Worm (Caenorhabditis elegans) whole organism, young adult: ENCODE results near the gene srh-80.

Source experiments
- B0035.1 ChIP-seq: sonication (generic microtip); optimal IDR thresholded peaks from 2 replicates; lab custom pipeline; 2016; ENCODE audit warnings: missing genetic modification characterization, mild to moderate bottlenecking, missing compliant biosample characterization, missing genotype, missing genetic modification reagents
- C06A6.2 ChIP-seq: fragments of 200-800 bp; sonication (Bioruptor generic); conservative IDR thresholded peaks from 2 replicates; pipeline ENCODE4 v1.3.6; 2022; ENCODE audit warnings: missing genetic modification characterization, missing compliant biosample characterization
- F10E7.11 ChIP-seq: sonication (generic microtip); optimal IDR thresholded peaks from 2 replicates; lab custom pipeline; 2017; ENCODE audit warnings: mild to moderate bottlenecking, missing genetic modification characterization, moderate library complexity, missing compliant biosample characterization
- F39B2.1 ChIP-seq: fragments of 200-800 bp; sonication (Bioruptor generic); IDR thresholded peaks from 2 replicates; pipeline ENCODE4 v1.3.6; 2022; ENCODE audit warnings: missing genetic modification reagents, missing genetic modification characterization, missing compliant biosample characterization
- K11D2.4 ChIP-seq: fragments of 200-800 bp; sonication (Bioruptor generic); IDR thresholded peaks from 2 replicates; pipeline ENCODE4 v1.3.6; 2022; ENCODE audit warnings: missing genetic modification reagents, missing genetic modification characterization, missing compliant biosample characterization
- K12H6.12 ChIP-seq: fragments of 200-800 bp; sonication (Bioruptor generic); optimal IDR thresholded peaks from 2 replicates; lab custom pipeline; 2018; ENCODE audit warnings: mild to moderate bottlenecking, missing genetic modification characterization, missing compliant biosample characterization
- T07F8.4 ChIP-seq: sonication (generic microtip); optimal IDR thresholded peaks from 2 replicates; lab custom pipeline; 2016; ENCODE audit warnings: mild to moderate bottlenecking, missing genetic modification characterization, moderate library complexity, missing compliant biosample characterization
- Y53F4B.3 ChIP-seq: fragments of 200-800 bp; sonication (Bioruptor generic); IDR thresholded peaks from 2 replicates; pipeline ENCODE4 v1.3.6; 2022; ENCODE audit warnings: missing genetic modification reagents, missing genetic modification characterization, missing compliant biosample characterization
- Y53G8AR.9 ChIP-seq: fragments of 200-800 bp; sonication (Bioruptor generic); conservative IDR thresholded peaks from 2 replicates; pipeline ENCODE4 v1.3.6; 2022; ENCODE audit warnings: missing genetic modification reagents, missing genetic modification characterization, missing compliant biosample characterization
- Y95B8A.8 ChIP-seq: fragments of 200-800 bp; sonication (Bioruptor generic); IDR thresholded peaks from 2 replicates; pipeline ENCODE4 v1.3.6; 2022; ENCODE audit warnings: missing genetic modification reagents, missing genetic modification characterization, missing compliant biosample characterization
- atf-7 ChIP-seq: sonication (generic microtip); optimal IDR thresholded peaks from 2 replicates; lab custom pipeline; 2017; ENCODE audit warnings: mild to moderate bottlenecking, missing genetic modification characterization, missing compliant biosample characterization
- athp-1 ChIP-seq: sonication (generic microtip); optimal IDR thresholded peaks from 2 replicates; lab custom pipeline; 2017; ENCODE audit warnings: mild to moderate bottlenecking, missing genetic modification characterization, missing compliant biosample characterization
- attf-3 ChIP-seq: fragments of 200-800 bp; sonication (Bioruptor generic); conservative IDR thresholded peaks from 2 replicates; pipeline ENCODE4 v1.3.6; 2022; ENCODE audit warnings: missing genetic modification reagents, missing genetic modification characterization, missing compliant biosample characterization
- ceh-40 ChIP-seq: fragments of 200-800 bp; sonication (Bioruptor generic); IDR thresholded peaks from 2 replicates; pipeline ENCODE4 v1.3.6; 2022; ENCODE audit warnings: missing genetic modification characterization, missing compliant biosample characterization
- chd-7 ChIP-seq: sonication (generic microtip); optimal IDR thresholded peaks from 2 replicates; lab custom pipeline; 2016; ENCODE audit warnings: mild to moderate bottlenecking, missing genetic modification characterization, moderate library complexity, missing compliant biosample characterization
- dpl-1 ChIP-seq: fragments of 150-350 bp; optimal IDR thresholded peaks from 2 replicates; lab custom pipeline; 2014; ENCODE audit warnings: missing biosample characterization, missing genetic modification reagents, missing genetic modification characterization
- egl-18 ChIP-seq: fragments of 200-800 bp; sonication (Bioruptor generic); IDR thresholded peaks from 2 replicates; pipeline ENCODE4 v1.3.6; 2022; ENCODE audit warnings: missing genetic modification reagents, missing genetic modification characterization, missing compliant biosample characterization
- egl-44 ChIP-seq: fragments of 200-800 bp; sonication (Bioruptor generic); IDR thresholded peaks from 2 replicates; pipeline ENCODE4 v1.3.6; 2022; ENCODE audit warnings: missing genetic modification reagents, missing genetic modification characterization, missing compliant biosample characterization
- ets-4 ChIP-seq: fragments of 200-800 bp; sonication (Bioruptor generic); optimal IDR thresholded peaks from 2 replicates; lab custom pipeline; 2018; ENCODE audit warnings: mild to moderate bottlenecking, missing genetic modification characterization, missing compliant biosample characterization
- gei-17 ChIP-seq: fragments of 200-800 bp; sonication (Bioruptor generic); optimal IDR thresholded peaks from 2 replicates; lab custom pipeline; 2018; ENCODE audit warnings: mild to moderate bottlenecking, missing genetic modification characterization, missing compliant biosample characterization
- hsf-1 ChIP-seq: fragments of 200-800 bp; sonication (Bioruptor generic); IDR thresholded peaks from 2 replicates; pipeline ENCODE4 v1.3.6; 2022; ENCODE audit warnings: missing genetic modification reagents, missing genetic modification characterization, missing compliant biosample characterization
- lin-40 ChIP-seq: sonication (generic microtip); optimal IDR thresholded peaks from 2 replicates; lab custom pipeline; 2016; ENCODE audit warnings: missing genetic modification characterization, mild to moderate bottlenecking, missing compliant biosample characterization, missing genotype, missing genetic modification reagents
- madf-3 ChIP-seq: fragments of 200-800 bp; sonication (Bioruptor generic); IDR thresholded peaks from 2 replicates; pipeline ENCODE4 v1.3.6; 2022; ENCODE audit warnings: missing genetic modification reagents, missing genetic modification characterization, missing compliant biosample characterization
- mcd-1 ChIP-seq: fragments of 200-800 bp; sonication (Bioruptor generic); IDR thresholded peaks from 2 replicates; pipeline ENCODE4 v1.3.6; 2022; ENCODE audit warnings: missing genetic modification reagents, missing genetic modification characterization, missing compliant biosample characterization
- nhr-120 ChIP-seq: fragments of 200-800 bp; sonication (Bioruptor generic); IDR thresholded peaks from 2 replicates; pipeline ENCODE4 v1.3.6; 2022; ENCODE audit warnings: missing genetic modification characterization, missing compliant biosample characterization
- nhr-179 ChIP-seq: sonication (generic microtip); optimal IDR thresholded peaks from 2 replicates; lab custom pipeline; 2016; ENCODE audit warnings: mild to moderate bottlenecking, missing genetic modification characterization, missing compliant biosample characterization
- nhr-80 ChIP-seq: sonication (generic microtip); optimal IDR thresholded peaks from 2 replicates; lab custom pipeline; 2016; ENCODE audit warnings: missing genetic modification characterization, missing compliant biosample characterization
- pbrm-1 ChIP-seq: fragments of 200-800 bp; sonication (Bioruptor generic); IDR thresholded peaks from 2 replicates; pipeline ENCODE4 v1.3.6; 2022; ENCODE audit warnings: missing genetic modification reagents, missing genetic modification characterization, missing compliant biosample characterization
- rcor-1 ChIP-seq: fragments of 200-800 bp; sonication (Bioruptor generic); IDR thresholded peaks from 2 replicates; pipeline ENCODE4 v1.3.6; 2022; ENCODE audit warnings: missing genetic modification reagents, missing genetic modification characterization, missing compliant biosample characterization
- rpc-1 ChIP-seq, 2 experiments: fragments of 150-350 bp in 1 of 2; sonication (generic microtip) in 1 of 2; optimal IDR thresholded peaks; 2 replicates each; lab custom pipeline; 2014 to 2018; ENCODE audit warnings: missing biosample characterization in 1 of 2, missing genetic modification characterization in 1 of 2, missing genetic modification reagents in 1 of 2, missing genotype in 1 of 2
- snpc-1.3 ChIP-seq: sonication (generic microtip); optimal IDR thresholded peaks from 2 replicates; lab custom pipeline; 2017; ENCODE audit warnings: missing genetic modification characterization, mild to moderate bottlenecking, missing compliant biosample characterization, antibody characterized with exemption, moderate library complexity, missing genotype, missing genetic modification reagents; ENCODE audit not compliant: insufficient read depth
- somi-1 ChIP-seq: fragments of 200-800 bp; sonication (Bioruptor generic); optimal IDR thresholded peaks from 2 replicates; lab custom pipeline; 2018; ENCODE audit warnings: mild to moderate bottlenecking, missing genetic modification characterization, missing compliant biosample characterization
- ztf-22 ChIP-seq: fragments of 200-800 bp; sonication (Bioruptor generic); optimal IDR thresholded peaks from 2 replicates; lab custom pipeline; 2018; ENCODE audit warnings: mild to moderate bottlenecking, missing genetic modification characterization, moderate library complexity, missing compliant biosample characterization
- ztf-26 ChIP-seq: sonication (generic microtip); optimal IDR thresholded peaks from 2 replicates; lab custom pipeline; 2017; ENCODE audit warnings: missing genetic modification characterization, missing compliant biosample characterization
- ztf-28 ChIP-seq: fragments of 200-800 bp; sonication (Bioruptor generic); IDR thresholded peaks from 2 replicates; pipeline ENCODE4 v1.3.6; 2022; ENCODE audit warnings: missing genetic modification reagents, missing genetic modification characterization, missing compliant biosample characterization

Gene srh-80

ce11 chrV:238094-238493 is 18.4 kb downstream of the srh-80 start, which contains the start of gene R02C2.1:
Gene R02C2.1 (minus strand): TSS chrV:238194.
- TF ChIP-seq egl-44 (GFP tag; lab: Robert Waterston, UW) (no peak), K12H6.12 (no peak), Y95B8A.8 (GFP tag; lab: Robert Waterston, UW) (no peak), nhr-120 (GFP tag; lab: Robert Waterston, UW) (no peak), somi-1 (GFP tag; lab: Kevin White, UChicago) (no peak), lin-40 (tag; lab: Kevin White, UChicago) (no peak), B0035.1 (tag; lab: Kevin White, UChicago) (no peak), dpl-1 (no peak), ceh-40 (GFP tag; lab: Robert Waterston, UW) (no peak), athp-1 (tag; lab: Kevin White, UChicago) (no peak)

- no peak for TF ChIP-seq mcd-1
- no peak for TF ChIP-seq madf-3 (GFP tag; lab: Robert Waterston, UW)
- no peak for TF ChIP-seq gei-17 (GFP tag; lab: Kevin White, UChicago)
- no peak for TF ChIP-seq ztf-22 (GFP tag; lab: Kevin White, UChicago)
- TF ChIP-seq attf-3 (GFP tag; lab: Robert Waterston, UW) = no peak
- TF ChIP-seq pbrm-1 (GFP tag; lab: Robert Waterston, UW) = no peak
- TF ChIP-seq hsf-1 = no peak
- no peak for TF ChIP-seq rcor-1 (GFP tag; lab: Robert Waterston, UW)
- no peak for TF ChIP-seq T07F8.4 (tag; lab: Kevin White, UChicago)
- no peak for TF ChIP-seq atf-7 (tag; lab: Kevin White, UChicago)
Measured at ce11 chrV:240287-240686, 20.6 kb downstream of the srh-80 start, which contains the start of gene txt-2. Gene txt-2 (minus strand): TSS chrV:240500.

ce11 chrV:242518-242917 is 22.8 kb downstream of the srh-80 start, which contains the start of gene R02C2.7:
Gene R02C2.7 (minus strand): TSS chrV:242618.
- no peak for TF ChIP-seq B0035.1 (tag; lab: Kevin White, UChicago)
- TF ChIP-seq rpc-1 (optimal IDR thresholded peaks at IDR 0.05; lab: Kevin White, UChicago) = no peak
- TF ChIP-seq rpc-1 (tag; optimal IDR thresholded peaks at IDR 0.05; lab: Kevin White, UChicago) = no peak
- no peak for TF ChIP-seq F10E7.11 (tag; lab: Kevin White, UChicago)
- TF ChIP-seq ztf-26 = no peak
- TF ChIP-seq F39B2.1 = no peak
- no peak for TF ChIP-seq chd-7 (tag; lab: Kevin White, UChicago)
- TF ChIP-seq C06A6.2 (GFP tag; lab: Robert Waterston, UW) = no peak
- TF ChIP-seq ets-4 = no peak
- TF ChIP-seq Y53G8AR.9 = no peak
- no peak for TF ChIP-seq ztf-28 (GFP tag; lab: Robert Waterston, UW)
- TF ChIP-seq snpc-1.3 = no peak
- no peak for TF ChIP-seq K11D2.4
- no peak for TF ChIP-seq egl-18 (GFP tag; lab: Robert Waterston, UW)
- TF ChIP-seq Y53F4B.3 (GFP tag; lab: Robert Waterston, UW) = no peak
- TF ChIP-seq nhr-179 (tag; lab: Kevin White, UChicago) = no peak

ce11 chrV:246097-246496 is 26.4 kb downstream of the srh-80 start, which contains the start of gene kin-34:
Gene kin-34 (minus strand): TSS chrV:246197.
- TF ChIP-seq nhr-80 (no peak), mcd-1 (no peak)
